Worm (Caenorhabditis elegans) whole organism, early embryonic: Measurements from ENCODE around the gene mrpl-2.

Experiments used
- ama-1 ChIP-seq: fragments of 150-350 bp; optimal IDR thresholded peaks from 2 replicates; lab custom pipeline; 2014
- ceh-36 ChIP-seq: sonication (generic microtip); optimal IDR thresholded peaks from 2 replicates; lab custom pipeline; 2016; ENCODE audit warnings: missing genetic modification characterization, inconsistent platforms, missing compliant biosample characterization
- sea-1 ChIP-seq: fragments of 200-800 bp; sonication (Bioruptor generic); conservative IDR thresholded peaks from 2 replicates; pipeline ENCODE4 v1.3.6; 2022; ENCODE audit warnings: missing genetic modification characterization, missing compliant biosample characterization

DNA sequence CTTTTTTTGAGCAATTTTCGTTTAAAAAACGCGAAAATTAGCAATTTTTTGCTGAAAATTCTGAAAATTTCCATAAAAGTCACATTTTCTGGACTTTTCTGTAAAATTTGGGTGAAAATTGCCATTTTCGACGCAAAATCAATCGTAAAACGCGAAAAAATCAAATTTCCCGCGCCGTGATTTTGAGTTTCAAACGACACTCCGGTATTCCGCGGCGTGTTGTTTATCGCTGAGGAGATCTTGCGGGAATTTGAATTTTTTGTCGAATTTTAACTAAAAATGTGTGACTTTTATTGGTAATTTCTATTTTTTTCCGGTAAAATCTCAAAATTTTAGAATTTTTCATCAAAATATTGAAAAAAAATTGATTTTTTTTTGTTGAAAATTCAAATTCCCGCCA lies 28.1 kb downstream of the mrpl-2 start:
- no peak for TF ChIP-seq sea-1 (GFP tag; lab: Robert Waterston, UW)
- TF ChIP-seq ceh-36 (tag; lab: Kevin White, UChicago) = no peak
- TF ChIP-seq ama-1 (lab: Kevin White, UChicago) = no peak
